Worm (Caenorhabditis elegans) whole organism, young adult: Measurements from ENCODE around the gene W02H3.3.
A peak's percentile ranks its signal among the peaks of the same experiment; 100 is the strongest.

ENCODE experiments used
- B0336.3 ChIP-seq: fragments of 200-800 bp; sonication (Bioruptor generic); IDR thresholded peaks from 2 replicates; pipeline ENCODE4 v1.3.6; 2022; ENCODE audit warnings: missing genetic modification characterization, missing compliant biosample characterization
- D2030.7 ChIP-seq: fragments of 200-800 bp; sonication (Bioruptor generic); IDR thresholded peaks from 2 replicates; pipeline ENCODE4 v1.3.6; 2022; ENCODE audit warnings: missing genetic modification reagents, missing genetic modification characterization, missing compliant biosample characterization
- F23B12.7 ChIP-seq: sonication (generic microtip); optimal IDR thresholded peaks from 2 replicates; lab custom pipeline; 2017; ENCODE audit warnings: missing genetic modification characterization, mild to moderate bottlenecking, missing compliant biosample characterization, antibody characterized with exemption, moderate library complexity; ENCODE audit not compliant: insufficient read depth
- F39B2.1 ChIP-seq: fragments of 200-800 bp; sonication (Bioruptor generic); IDR thresholded peaks from 2 replicates; pipeline ENCODE4 v1.3.6; 2022; ENCODE audit warnings: missing genetic modification reagents, missing genetic modification characterization, missing compliant biosample characterization
- F57A8.1 ChIP-seq: fragments of 200-800 bp; sonication (Bioruptor generic); optimal IDR thresholded peaks from 2 replicates; lab custom pipeline; 2018; ENCODE audit warnings: mild to moderate bottlenecking, missing genetic modification characterization, moderate library complexity, missing compliant biosample characterization
- F57C9.4 ChIP-seq: sonication (generic microtip); optimal IDR thresholded peaks from 2 replicates; lab custom pipeline; 2017; ENCODE audit warnings: mild to moderate bottlenecking, missing genetic modification characterization, missing compliant biosample characterization
- Y53G8AR.9 ChIP-seq: fragments of 200-800 bp; sonication (Bioruptor generic); conservative IDR thresholded peaks from 2 replicates; pipeline ENCODE4 v1.3.6; 2022; ENCODE audit warnings: missing genetic modification reagents, missing genetic modification characterization, missing compliant biosample characterization
- Y79H2A.3 ChIP-seq: fragments of 200-800 bp; sonication (Bioruptor generic); conservative IDR thresholded peaks from 2 replicates; pipeline ENCODE4 v1.3.6; 2022; ENCODE audit warnings: missing genetic modification reagents, missing genetic modification characterization, missing compliant biosample characterization
- Y95B8A.8 ChIP-seq: fragments of 200-800 bp; sonication (Bioruptor generic); IDR thresholded peaks from 2 replicates; pipeline ENCODE4 v1.3.6; 2022; ENCODE audit warnings: missing genetic modification reagents, missing genetic modification characterization, missing compliant biosample characterization
- atf-7 ChIP-seq: sonication (generic microtip); optimal IDR thresholded peaks from 2 replicates; lab custom pipeline; 2017; ENCODE audit warnings: mild to moderate bottlenecking, missing genetic modification characterization, missing compliant biosample characterization
- attf-5 ChIP-seq: fragments of 200-800 bp; sonication (Bioruptor generic); optimal IDR thresholded peaks from 2 replicates; lab custom pipeline; 2018; ENCODE audit warnings: mild to moderate bottlenecking, missing genetic modification characterization, missing compliant biosample characterization
- ccch-3 ChIP-seq: fragments of 200-800 bp; sonication (Bioruptor generic); optimal IDR thresholded peaks from 2 replicates; lab custom pipeline; 2018; ENCODE audit warnings: mild to moderate bottlenecking, missing genetic modification characterization, missing compliant biosample characterization
- ceh-100 ChIP-seq: fragments of 200-800 bp; sonication (Bioruptor generic); IDR thresholded peaks from 2 replicates; pipeline ENCODE4 v1.3.6; 2022; ENCODE audit warnings: missing genetic modification reagents, missing genetic modification characterization, missing compliant biosample characterization
- ceh-40 ChIP-seq: fragments of 200-800 bp; sonication (Bioruptor generic); IDR thresholded peaks from 2 replicates; pipeline ENCODE4 v1.3.6; 2022; ENCODE audit warnings: missing genetic modification characterization, missing compliant biosample characterization
- ceh-79 ChIP-seq: sonication (generic microtip); optimal IDR thresholded peaks from 2 replicates; lab custom pipeline; 2017; ENCODE audit warnings: mild to moderate bottlenecking, missing genetic modification characterization, missing compliant biosample characterization
- dpl-1 ChIP-seq: fragments of 150-350 bp; optimal IDR thresholded peaks from 2 replicates; lab custom pipeline; 2014; ENCODE audit warnings: missing biosample characterization, missing genetic modification reagents, missing genetic modification characterization
- efl-1 ChIP-seq: fragments of 150-350 bp; optimal IDR thresholded peaks from 2 replicates; lab custom pipeline; 2014; ENCODE audit warnings: missing biosample characterization, missing genetic modification reagents, missing genetic modification characterization
- egl-18 ChIP-seq: fragments of 200-800 bp; sonication (Bioruptor generic); IDR thresholded peaks from 2 replicates; pipeline ENCODE4 v1.3.6; 2022; ENCODE audit warnings: missing genetic modification reagents, missing genetic modification characterization, missing compliant biosample characterization
- egl-44 ChIP-seq: fragments of 200-800 bp; sonication (Bioruptor generic); IDR thresholded peaks from 2 replicates; pipeline ENCODE4 v1.3.6; 2022; ENCODE audit warnings: missing genetic modification reagents, missing genetic modification characterization, missing compliant biosample characterization
- ekl-4 ChIP-seq: fragments of 200-800 bp; sonication (Bioruptor generic); IDR thresholded peaks from 2 replicates; pipeline ENCODE4 v1.3.6; 2022; ENCODE audit warnings: missing genetic modification reagents, missing genetic modification characterization, missing compliant biosample characterization
- lag-1 ChIP-seq: fragments of 200-800 bp; sonication (Bioruptor generic); IDR thresholded peaks from 2 replicates; pipeline ENCODE4 v1.3.6; 2022; ENCODE audit warnings: missing genetic modification reagents, missing genetic modification characterization, missing compliant biosample characterization
- let-526 ChIP-seq: fragments of 200-800 bp; sonication (Bioruptor generic); IDR thresholded peaks from 2 replicates; pipeline ENCODE4 v1.3.6; 2022; ENCODE audit warnings: missing genetic modification reagents, missing genetic modification characterization, missing compliant biosample characterization
- lin-40 ChIP-seq: sonication (generic microtip); optimal IDR thresholded peaks from 2 replicates; lab custom pipeline; 2016; ENCODE audit warnings: missing genetic modification characterization, mild to moderate bottlenecking, missing compliant biosample characterization, missing genotype, missing genetic modification reagents
- madf-6 ChIP-seq: fragments of 200-800 bp; sonication (Bioruptor generic); IDR thresholded peaks from 2 replicates; pipeline ENCODE4 v1.3.6; 2022; ENCODE audit warnings: missing genetic modification reagents, missing genetic modification characterization, missing compliant biosample characterization
- madf-8 ChIP-seq: fragments of 200-800 bp; sonication (Bioruptor generic); conservative IDR thresholded peaks from 2 replicates; pipeline ENCODE4 v1.3.6; 2022; ENCODE audit warnings: missing genetic modification reagents, missing genetic modification characterization, missing compliant biosample characterization
- mxl-1 ChIP-seq: sonication (generic microtip); optimal IDR thresholded peaks from 2 replicates; lab custom pipeline; 2016; ENCODE audit warnings: missing genetic modification characterization, missing compliant biosample characterization
- nfya-1 ChIP-seq: sonication (generic microtip); optimal IDR thresholded peaks from 2 replicates; lab custom pipeline; 2017; ENCODE audit warnings: antibody characterized with exemption, missing compliant biosample characterization, missing genetic modification characterization, borderline replicate concordance; ENCODE audit not compliant: insufficient read depth
- nhr-27 ChIP-seq: fragments of 200-800 bp; sonication (Bioruptor generic); optimal IDR thresholded peaks from 2 replicates; lab custom pipeline; 2018; ENCODE audit warnings: mild to moderate bottlenecking, missing genetic modification characterization, moderate library complexity, missing compliant biosample characterization
- pbrm-1 ChIP-seq: fragments of 200-800 bp; sonication (Bioruptor generic); IDR thresholded peaks from 2 replicates; pipeline ENCODE4 v1.3.6; 2022; ENCODE audit warnings: missing genetic modification reagents, missing genetic modification characterization, missing compliant biosample characterization
- pha-4 ChIP-seq: fragments of 150-350 bp; sonication (generic microtip); optimal IDR thresholded peaks from 2 replicates; lab custom pipeline; 2014; ENCODE audit warnings: missing biosample characterization, missing genetic modification reagents, missing genetic modification characterization
- rec-8 ChIP-seq, 2 experiments: sonication (generic microtip); optimal IDR thresholded peaks; 2 replicates each; lab custom pipeline; 2016; ENCODE audit warnings: mild to moderate bottlenecking in 2 of 2, missing genetic modification characterization in 2 of 2, missing genetic modification reagents in 2 of 2, missing genotype in 2 of 2, missing biosample characterization in 1 of 2, missing compliant biosample characterization in 1 of 2, moderate library complexity in 1 of 2
- repo-1 ChIP-seq: sonication (generic microtip); optimal IDR thresholded peaks from 2 replicates; lab custom pipeline; 2017; ENCODE audit warnings: mild to moderate bottlenecking, missing genetic modification characterization, missing compliant biosample characterization
- sdz-38 ChIP-seq: sonication (generic microtip); optimal IDR thresholded peaks from 2 replicates; lab custom pipeline; 2016; ENCODE audit warnings: missing genotype, missing genetic modification characterization, missing compliant biosample characterization
- snpc-1.1 ChIP-seq: sonication (generic microtip); optimal IDR thresholded peaks from 2 replicates; lab custom pipeline; 2017; ENCODE audit warnings: missing genetic modification characterization, mild to moderate bottlenecking, missing compliant biosample characterization, antibody characterized with exemption, moderate library complexity, missing genotype, missing genetic modification reagents; ENCODE audit not compliant: insufficient read depth
- snpc-3.4 ChIP-seq: sonication (generic microtip); optimal IDR thresholded peaks from 2 replicates; lab custom pipeline; 2017; ENCODE audit warnings: missing genetic modification characterization, mild to moderate bottlenecking, missing compliant biosample characterization, antibody characterized with exemption, moderate library complexity, missing genotype, missing genetic modification reagents
- snpc-4 ChIP-seq, 5 experiments: fragments of 150-350 bp in 1 of 5; sonication (generic microtip) in 4 of 5; optimal IDR thresholded peaks; 2 replicates each; lab custom pipeline; 2014 to 2018; ENCODE audit warnings: missing genetic modification characterization in 5 of 5, missing biosample characterization in 3 of 5, antibody characterized with exemption in 2 of 5, mild to moderate bottlenecking in 2 of 5, missing compliant biosample characterization in 2 of 5, missing genotype in 2 of 5, moderate library complexity in 2 of 5, missing genetic modification reagents in 1 of 5
- somi-1 ChIP-seq: fragments of 200-800 bp; sonication (Bioruptor generic); optimal IDR thresholded peaks from 2 replicates; lab custom pipeline; 2018; ENCODE audit warnings: mild to moderate bottlenecking, missing genetic modification characterization, missing compliant biosample characterization
- sptf-2 ChIP-seq: fragments of 200-800 bp; sonication (Bioruptor generic); optimal IDR thresholded peaks from 2 replicates; lab custom pipeline; 2018; ENCODE audit warnings: mild to moderate bottlenecking, missing genetic modification characterization, missing compliant biosample characterization
- tbp1 ChIP-seq: fragments of 200-800 bp; sonication (Bioruptor generic); optimal IDR thresholded peaks from 2 replicates; lab custom pipeline; 2018; ENCODE audit warnings: mild to moderate bottlenecking, missing genetic modification characterization, missing compliant biosample characterization
- tbx-9 ChIP-seq: sonication (generic microtip); optimal IDR thresholded peaks from 2 replicates; lab custom pipeline; 2016; ENCODE audit warnings: borderline replicate concordance, missing genetic modification characterization, inconsistent platforms, missing compliant biosample characterization
- unc-62 ChIP-seq: fragments of 150-350 bp; optimal IDR thresholded peaks from 2 replicates; lab custom pipeline; 2014; ENCODE audit warnings: missing biosample characterization, missing genetic modification reagents, missing genetic modification characterization
- zim-3 ChIP-seq: sonication (generic microtip); optimal IDR thresholded peaks from 2 replicates; lab custom pipeline; 2017; ENCODE audit warnings: mild to moderate bottlenecking, missing genetic modification characterization, moderate library complexity, missing compliant biosample characterization
- ztf-28 ChIP-seq: fragments of 200-800 bp; sonication (Bioruptor generic); IDR thresholded peaks from 2 replicates; pipeline ENCODE4 v1.3.6; 2022; ENCODE audit warnings: missing genetic modification reagents, missing genetic modification characterization, missing compliant biosample characterization
- ztf-6 ChIP-seq: fragments of 200-800 bp; sonication (Bioruptor generic); IDR thresholded peaks from 2 replicates; pipeline ENCODE4 v1.3.6; 2022; ENCODE audit warnings: missing genetic modification reagents, missing genetic modification characterization, missing compliant biosample characterization

W02H3.3 gene

DNA sequence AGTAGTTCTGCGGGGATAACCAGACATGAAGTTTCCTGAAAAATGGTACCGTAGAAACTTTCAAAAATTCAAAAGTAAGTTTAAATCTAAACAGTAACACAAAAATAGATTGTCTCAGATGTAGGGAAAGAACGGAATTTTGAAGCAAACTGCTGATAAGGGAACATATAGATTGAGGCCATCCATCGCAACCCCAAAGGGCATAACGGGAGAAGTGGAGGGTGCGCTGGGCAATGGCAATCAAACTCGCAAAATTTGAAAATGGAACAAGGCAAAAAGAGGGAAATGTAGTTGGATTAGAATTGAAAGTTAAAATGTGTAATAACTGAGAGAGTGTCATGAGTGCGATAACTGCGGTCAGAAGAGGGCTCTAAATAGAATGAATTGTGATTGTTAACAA is 5.2 kb upstream of the W02H3.3 start (continued):
- TF ChIP-seq egl-18 (GFP tag; lab: Robert Waterston, UW) (no peak), Y53G8AR.9 (no peak)
- TF ChIP-seq, all 124 proteins: peak for 3

DNA sequence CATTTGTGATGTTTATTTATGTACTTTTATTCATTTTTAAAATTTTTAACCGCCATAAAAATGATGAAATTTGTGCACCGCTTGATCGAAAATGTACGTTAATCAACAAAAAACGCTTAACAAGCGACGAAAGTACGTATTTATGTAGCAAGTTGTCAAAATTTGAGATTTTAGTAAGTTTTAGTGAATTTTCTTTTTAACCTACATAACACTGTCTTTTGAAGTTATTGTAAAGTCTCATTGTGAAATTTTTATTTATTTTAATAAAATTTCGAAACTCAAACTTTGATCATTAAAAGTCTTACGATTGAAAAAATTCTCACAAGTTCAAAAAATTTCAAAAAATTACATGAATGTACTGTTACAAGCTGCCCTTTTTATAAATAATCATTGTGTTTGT is 643 bp downstream of the W02H3.3 start:
- TF ChIP-seq D2030.7 (GFP tag; lab: Robert Waterston, UW), result no peak
- TF ChIP-seq B0336.3 (GFP tag; lab: Robert Waterston, UW), result no peak
- TF ChIP-seq repo-1 (tag; lab: Kevin White, UChicago), result no peak
- no peak for TF ChIP-seq tbp1
- TF ChIP-seq nfya-1 (tag; lab: Kevin White, UChicago), result no peak
- no peak for TF ChIP-seq F57C9.4
- TF ChIP-seq snpc-4 (GFP tag; optimal IDR thresholded peaks at IDR 0.05; lab: Kevin White, UChicago), result no peak
- no peak for TF ChIP-seq snpc-4 (tag; optimal IDR thresholded peaks at IDR 0.05; lab: Kevin White, UChicago)
- TF ChIP-seq ztf-6 (GFP tag; lab: Robert Waterston, UW), result no peak
- no peak for TF ChIP-seq atf-7 (tag; lab: Kevin White, UChicago)
- no peak for TF ChIP-seq sdz-38 (tag; lab: Kevin White, UChicago)
- TF ChIP-seq ztf-28 (GFP tag; lab: Robert Waterston, UW), result no peak
- TF ChIP-seq ekl-4 (GFP tag; lab: Robert Waterston, UW), result no peak
- TF ChIP-seq snpc-3.4 (tag; lab: Kevin White, UChicago), result no peak

DNA sequence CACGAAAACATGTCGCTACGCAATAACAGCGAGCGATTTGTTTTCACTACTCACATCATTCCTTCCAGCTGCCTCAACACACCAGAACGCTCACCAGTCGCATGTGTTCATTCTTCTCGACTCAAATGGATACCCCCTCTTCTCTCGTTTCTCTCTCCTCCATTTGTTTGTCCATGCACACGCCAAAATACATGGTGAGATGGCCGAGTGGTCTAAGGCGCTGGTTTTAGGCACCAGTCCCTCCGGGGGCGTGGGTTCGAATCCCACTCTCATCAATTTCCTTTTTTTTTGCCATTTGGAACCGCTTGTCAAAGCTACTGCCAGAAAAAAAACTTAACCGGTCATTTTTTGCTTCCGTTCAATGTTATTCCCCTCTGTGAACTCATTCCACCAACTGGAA is 2.5 kb downstream of the W02H3.3 start:
- TF ChIP-seq Y95B8A.8, result no peak
- no peak for TF ChIP-seq dpl-1 (GFP tag; lab: Kevin White, UChicago)
- peak; percentile 18 for TF ChIP-seq tbx-9
- TF ChIP-seq F39B2.1 (GFP tag; lab: Robert Waterston, UW), result peak; percentile 70; the same call in 1 of the 2 replicates
- peak; percentile 46 for TF ChIP-seq ceh-79 (tag; lab: Kevin White, UChicago)
- TF ChIP-seq egl-44 (GFP tag; lab: Robert Waterston, UW), result 0 out of 2 replicates have a peak, but pooled peaks have one; percentile 55
- peak; percentile 73 for TF ChIP-seq ceh-100 (GFP tag; lab: Robert Waterston, UW)
- TF ChIP-seq Y53G8AR.9, result peak; percentile 75; the same call in 1 of the 2 replicates
- peak; percentile 63 for TF ChIP-seq attf-5 (GFP tag; lab: Kevin White, UChicago)
- TF ChIP-seq sptf-2 (GFP tag; lab: Kevin White, UChicago), result no peak
- TF ChIP-seq snpc-1.1 (tag; lab: Kevin White, UChicago), result peak; percentile 7
- peak; percentile 78 for TF ChIP-seq mxl-1 (tag; lab: Kevin White, UChicago)
- no peak for TF ChIP-seq Y79H2A.3
- TF ChIP-seq ccch-3 (GFP tag; lab: Kevin White, UChicago), result peak; percentile 15
- TF ChIP-seq rec-8 (tag; optimal IDR thresholded peaks at IDR 0.05; lab: Kevin White, UChicago), result peak; percentile 5 to 75
- 0 out of 2 replicates have a peak, but pooled peaks have one; percentile 17 for TF ChIP-seq ztf-28 (GFP tag; lab: Robert Waterston, UW)
- TF ChIP-seq pha-4, result no peak
- no peak for TF ChIP-seq madf-6 (GFP tag; lab: Robert Waterston, UW)
- no peak for TF ChIP-seq madf-8 (GFP tag; lab: Robert Waterston, UW)
- no peak for TF ChIP-seq lag-1 (GFP tag; lab: Robert Waterston, UW)
- TF ChIP-seq let-526, result peak; percentile 33; the same call in 1 of the 2 replicates
- TF ChIP-seq unc-62, result no peak
- peak; percentile 71 for TF ChIP-seq somi-1
- TF ChIP-seq lin-40, result peak; percentile 96
- TF ChIP-seq F23B12.7, result peak; percentile 61
- no peak for TF ChIP-seq ceh-40 (GFP tag; lab: Robert Waterston, UW)
- no peak for TF ChIP-seq F57A8.1 (GFP tag; lab: Kevin White, UChicago)
- TF ChIP-seq zim-3 (tag; lab: Kevin White, UChicago), result peak; percentile 39
- no peak for TF ChIP-seq efl-1 (GFP tag; lab: Kevin White, UChicago)
- TF ChIP-seq pbrm-1 (GFP tag; lab: Robert Waterston, UW), result peak; percentile 95
- TF ChIP-seq egl-18 (GFP tag; lab: Robert Waterston, UW), result 0 out of 2 replicates have a peak, but pooled peaks have one; percentile 64
- peak; percentile 61 for TF ChIP-seq nhr-27
